Fruit fly (Drosophila melanogaster) whole organism, embryonic: ENCODE results near the gene CG32267.

Experiments
- Antp ChIP-seq: fragments of 200-800 bp; sonication (Bioruptor generic); optimal IDR thresholded peaks from 3 replicates; lab custom pipeline; 2016; ENCODE audit warnings: missing biosample characterization, missing genetic modification characterization
- CG10274 ChIP-seq: fragments of 200-800 bp; sonication (Bioruptor generic); optimal IDR thresholded peaks from 3 replicates; lab custom pipeline; 2017; ENCODE audit warnings: missing biosample characterization, mild to moderate bottlenecking, missing genetic modification characterization
- CG10462 ChIP-seq: fragments of 200-800 bp; sonication (Bioruptor generic); optimal IDR thresholded peaks from 2 replicates; lab custom pipeline; 2016; ENCODE audit warnings: missing biosample characterization, missing genetic modification characterization
- CG10565 ChIP-seq: fragments of 200-800 bp; sonication (Bioruptor generic); optimal IDR thresholded peaks from 3 replicates; lab custom pipeline; 2016; ENCODE audit warnings: missing biosample characterization, mild to moderate bottlenecking, missing genetic modification characterization
- CG11247 ChIP-seq: fragments of 200-800 bp; sonication (Bioruptor generic); IDR thresholded peaks from 2 replicates; pipeline ENCODE4 v1.3.6; 2022; ENCODE audit warnings: missing biosample characterization, missing genetic modification characterization
- CG11398 ChIP-seq: fragments of 200-800 bp; sonication (Bioruptor generic); optimal IDR thresholded peaks from 2 replicates; lab custom pipeline; 2016; ENCODE audit warnings: missing biosample characterization, missing genetic modification characterization
- CG12299 ChIP-seq: fragments of 200-800 bp; sonication (Bioruptor generic); optimal IDR thresholded peaks from 2 replicates; lab custom pipeline; 2018; ENCODE audit warnings: missing biosample characterization, mild to moderate bottlenecking, missing genetic modification characterization
- CG14441 ChIP-seq: fragments of 200-800 bp; sonication (Bioruptor generic); IDR thresholded peaks from 2 replicates; pipeline ENCODE4 v1.3.6; 2022; ENCODE audit warnings: missing biosample characterization, missing genetic modification characterization
- CG15601 ChIP-seq: fragments of 200-800 bp; sonication (Bioruptor generic); optimal IDR thresholded peaks from 3 replicates; lab custom pipeline; 2019; ENCODE audit warnings: missing biosample characterization, mild to moderate bottlenecking, missing genetic modification characterization, moderate library complexity
- CG17612 ChIP-seq: fragments of 200-800 bp; sonication (Bioruptor generic); IDR thresholded peaks from 2 replicates; pipeline ENCODE4 v1.3.6; 2022; ENCODE audit warnings: missing biosample characterization, missing genetic modification characterization
- CG17829 ChIP-seq: fragments of 200-800 bp; optimal IDR thresholded peaks from 2 replicates; lab custom pipeline; 2019; ENCODE audit warnings: missing biosample characterization, mild to moderate bottlenecking, missing genetic modification characterization, moderate library complexity
- CG17912 ChIP-seq: fragments of 200-800 bp; sonication (Bioruptor generic); optimal IDR thresholded peaks from 2 replicates; lab custom pipeline; 2018; ENCODE audit warnings: missing biosample characterization, mild to moderate bottlenecking, missing genetic modification characterization
- CG18011 ChIP-seq: fragments of 200-800 bp; sonication (Bioruptor generic); optimal IDR thresholded peaks from 2 replicates; lab custom pipeline; 2017; ENCODE audit warnings: missing biosample characterization, missing genetic modification characterization, mild to moderate bottlenecking, moderate library complexity, missing genotype
- CG2875 ChIP-seq: fragments of 200-800 bp; sonication (Bioruptor generic); optimal IDR thresholded peaks from 2 replicates; lab custom pipeline; 2017; ENCODE audit warnings: missing biosample characterization, mild to moderate bottlenecking, missing genetic modification characterization, missing genetic modification reagents
- CG4730 ChIP-seq: fragments of 200-800 bp; sonication (Bioruptor generic); IDR thresholded peaks from 2 replicates; pipeline ENCODE4 v1.3.6; 2022; ENCODE audit warnings: missing biosample characterization, missing genetic modification characterization
- CG4854 ChIP-seq: fragments of 200-800 bp; sonication (Bioruptor generic); optimal IDR thresholded peaks from 2 replicates; lab custom pipeline; 2016; ENCODE audit warnings: missing biosample characterization, missing genetic modification characterization, inconsistent platforms
- CG5245 ChIP-seq: fragments of 200-800 bp; sonication (Bioruptor generic); optimal IDR thresholded peaks from 3 replicates; lab custom pipeline; 2016; ENCODE audit warnings: missing biosample characterization, missing genetic modification characterization
- CG5953 ChIP-seq: fragments of 200-800 bp; sonication (Bioruptor generic); IDR thresholded peaks from 2 replicates; pipeline ENCODE4 v1.3.6; 2022; ENCODE audit warnings: missing biosample characterization, missing genetic modification characterization
- CG6654 ChIP-seq: fragments of 200-800 bp; sonication (Bioruptor generic); optimal IDR thresholded peaks from 2 replicates; lab custom pipeline; 2017; ENCODE audit warnings: missing biosample characterization, mild to moderate bottlenecking, missing genetic modification characterization
- CG7745 ChIP-seq: fragments of 200-800 bp; sonication (Bioruptor generic); optimal IDR thresholded peaks from 2 replicates; lab custom pipeline; 2018; ENCODE audit warnings: missing biosample characterization, mild to moderate bottlenecking, missing genetic modification characterization, moderate library complexity
- CG7963 ChIP-seq: fragments of 200-800 bp; sonication (Bioruptor generic); IDR thresholded peaks from 3 replicates; pipeline ENCODE4 v1.3.6; 2022; ENCODE audit warnings: missing biosample characterization, missing genetic modification characterization; ENCODE audit not compliant: partially characterized antibody
- CrebB ChIP-seq: fragments of 200-800 bp; sonication (Bioruptor generic); optimal IDR thresholded peaks from 3 replicates; lab custom pipeline; 2018; ENCODE audit warnings: missing biosample characterization, mild to moderate bottlenecking, missing genetic modification characterization
- Doc3 ChIP-seq: fragments of 200-800 bp; sonication (Bioruptor generic); IDR thresholded peaks from 3 replicates; pipeline ENCODE4 v1.3.6; 2022; ENCODE audit warnings: missing biosample characterization, missing genetic modification characterization; ENCODE audit not compliant: partially characterized antibody
- E2f2 ChIP-seq: fragments of 200-800 bp; sonication (Bioruptor generic); IDR thresholded peaks from 2 replicates; pipeline ENCODE4 v1.3.6; 2022; ENCODE audit warnings: missing biosample characterization, missing genetic modification characterization
- Ets97D ChIP-seq: fragments of 200-800 bp; sonication (Bioruptor generic); optimal IDR thresholded peaks from 3 replicates; lab custom pipeline; 2016; ENCODE audit warnings: missing biosample characterization, missing genetic modification characterization
- Fer2 ChIP-seq: fragments of 200-800 bp; sonication (Bioruptor generic); optimal IDR thresholded peaks from 2 replicates; lab custom pipeline; 2018; ENCODE audit warnings: missing biosample characterization, mild to moderate bottlenecking, missing genetic modification characterization, moderate library complexity
- GATAe ChIP-seq: fragments of 200-800 bp; sonication (Bioruptor generic); conservative IDR thresholded peaks from 2 replicates; pipeline ENCODE4 v1.3.6; 2022; ENCODE audit warnings: missing biosample characterization, missing genetic modification characterization
- Hey ChIP-seq: fragments of 200-800 bp; sonication (Bioruptor generic); optimal IDR thresholded peaks from 3 replicates; lab custom pipeline; 2018; ENCODE audit warnings: missing biosample characterization, mild to moderate bottlenecking, missing genetic modification characterization
- MBD-R2 ChIP-seq: fragments of 200-800 bp; sonication (Bioruptor generic); IDR thresholded peaks from 2 replicates; pipeline ENCODE4 v1.3.6; 2022; ENCODE audit warnings: missing biosample characterization, missing genetic modification characterization
- Nf-YC ChIP-seq: fragments of 200-800 bp; optimal IDR thresholded peaks from 3 replicates; lab custom pipeline; 2019; ENCODE audit warnings: missing biosample characterization, mild to moderate bottlenecking, missing genetic modification characterization, moderate library complexity
- NfI ChIP-seq: fragments of 200-800 bp; sonication (Bioruptor generic); optimal IDR thresholded peaks from 3 replicates; lab custom pipeline; 2018; ENCODE audit warnings: missing biosample characterization, mild to moderate bottlenecking, missing genetic modification characterization, moderate library complexity
- Stat92E ChIP-seq, 3 experiments: fragments of >200 bp in 2 of 3; fragments of 200-800 bp in 1 of 3; sonication (Bioruptor generic) in 1 of 3; optimal IDR thresholded peaks; 2 replicates each; lab custom pipeline; 2017 to 2019; ENCODE audit warnings: missing biosample characterization in 3 of 3, missing genetic modification characterization in 3 of 3, mild to moderate bottlenecking in 1 of 3, moderate library complexity in 1 of 3
- Xrp1 ChIP-seq: fragments of 200-800 bp; sonication (Bioruptor generic); IDR thresholded peaks from 2 replicates; pipeline ENCODE4 v1.3.6; 2022; ENCODE audit warnings: missing biosample characterization, missing genetic modification characterization
- ac ChIP-seq: fragments of 200-800 bp; sonication (Bioruptor generic); optimal IDR thresholded peaks from 3 replicates; lab custom pipeline; 2017; ENCODE audit warnings: missing biosample characterization, mild to moderate bottlenecking, missing genetic modification characterization
- al ChIP-seq: fragments of 200-800 bp; sonication (Bioruptor generic); IDR thresholded peaks from 2 replicates; pipeline ENCODE4 v1.3.6; 2022; ENCODE audit warnings: missing biosample characterization, missing genetic modification characterization
- ap ChIP-seq: fragments of 200-800 bp; sonication (Bioruptor generic); IDR thresholded peaks from 2 replicates; pipeline ENCODE4 v1.3.6; 2022; ENCODE audit warnings: missing biosample characterization, missing genetic modification characterization
- az2 ChIP-seq: fragments of 200-800 bp; sonication (Bioruptor generic); optimal IDR thresholded peaks from 3 replicates; lab custom pipeline; 2016; ENCODE audit warnings: missing biosample characterization, missing genetic modification characterization
- fd3F ChIP-seq: fragments of 200-800 bp; sonication (Bioruptor generic); optimal IDR thresholded peaks from 2 replicates; lab custom pipeline; 2018; ENCODE audit warnings: missing biosample characterization, mild to moderate bottlenecking, missing genetic modification characterization, moderate library complexity
- gsb ChIP-seq: fragments of 200-800 bp; sonication (Bioruptor generic); IDR thresholded peaks from 2 replicates; pipeline ENCODE4 v1.3.6; 2022; ENCODE audit warnings: missing biosample characterization, missing genetic modification characterization
- gsb-n ChIP-seq: fragments of 200-800 bp; sonication (Bioruptor generic); optimal IDR thresholded peaks from 3 replicates; lab custom pipeline; 2018; ENCODE audit warnings: missing biosample characterization, mild to moderate bottlenecking, missing genetic modification characterization
- h ChIP-seq: fragments of >200 bp; optimal IDR thresholded peaks from 2 replicates; lab custom pipeline; 2017
- hkb ChIP-seq, 2 experiments: fragments of 200-800 bp in 1 of 2; fragments of >200 bp in 1 of 2; sonication (Bioruptor generic) in 1 of 2; IDR thresholded peaks in 1 of 2; optimal IDR thresholded peaks in 1 of 2; 2 replicates each; pipeline versions ENCODE4 v1.3.6 to Lab custom; 2017 to 2022; ENCODE audit warnings: missing biosample characterization in 1 of 2, missing genetic modification characterization in 1 of 2
- ken ChIP-seq: fragments of 200-800 bp; sonication (Bioruptor generic); IDR thresholded peaks from 3 replicates; pipeline ENCODE4 v1.3.6; 2022; ENCODE audit warnings: missing biosample characterization, missing genetic modification characterization
- klu ChIP-seq: fragments of 200-800 bp; sonication (Bioruptor generic); IDR thresholded peaks from 2 replicates; pipeline ENCODE4 v1.3.6; 2022; ENCODE audit warnings: missing biosample characterization, missing genetic modification characterization
- mld ChIP-seq: fragments of 200-800 bp; sonication (Bioruptor generic); IDR thresholded peaks from 3 replicates; pipeline ENCODE4 v1.3.6; 2022; ENCODE audit warnings: missing biosample characterization, missing genetic modification characterization; ENCODE audit not compliant: partially characterized antibody
- pros ChIP-seq: fragments of 200-800 bp; sonication (Bioruptor generic); optimal IDR thresholded peaks from 3 replicates; lab custom pipeline; 2019; ENCODE audit warnings: missing biosample characterization, mild to moderate bottlenecking, missing genetic modification characterization, moderate library complexity
- ranshi ChIP-seq: fragments of 200-800 bp; sonication (Bioruptor generic); IDR thresholded peaks from 2 replicates; pipeline ENCODE4 v1.3.6; 2022; ENCODE audit warnings: missing biosample characterization, missing genetic modification characterization
- slbo ChIP-seq: fragments of 200-800 bp; sonication (Bioruptor generic); IDR thresholded peaks from 2 replicates; pipeline ENCODE4 v1.3.6; 2022; ENCODE audit warnings: missing biosample characterization, missing genetic modification characterization
- tgo ChIP-seq: fragments of 200-800 bp; sonication (Bioruptor generic); IDR thresholded peaks from 3 replicates; pipeline ENCODE4 v1.3.6; 2022; ENCODE audit warnings: missing biosample characterization, missing genetic modification characterization
- wek ChIP-seq: fragments of 200-800 bp; sonication (Bioruptor generic); optimal IDR thresholded peaks from 3 replicates; lab custom pipeline; 2018; ENCODE audit warnings: missing biosample characterization, mild to moderate bottlenecking, missing genetic modification characterization, moderate library complexity
- zen ChIP-seq: fragments of 200-800 bp; sonication (Bioruptor generic); optimal IDR thresholded peaks from 3 replicates; lab custom pipeline; 2018; ENCODE audit warnings: missing biosample characterization, mild to moderate bottlenecking, missing genetic modification characterization, moderate library complexity

CG32267 gene

DNA sequence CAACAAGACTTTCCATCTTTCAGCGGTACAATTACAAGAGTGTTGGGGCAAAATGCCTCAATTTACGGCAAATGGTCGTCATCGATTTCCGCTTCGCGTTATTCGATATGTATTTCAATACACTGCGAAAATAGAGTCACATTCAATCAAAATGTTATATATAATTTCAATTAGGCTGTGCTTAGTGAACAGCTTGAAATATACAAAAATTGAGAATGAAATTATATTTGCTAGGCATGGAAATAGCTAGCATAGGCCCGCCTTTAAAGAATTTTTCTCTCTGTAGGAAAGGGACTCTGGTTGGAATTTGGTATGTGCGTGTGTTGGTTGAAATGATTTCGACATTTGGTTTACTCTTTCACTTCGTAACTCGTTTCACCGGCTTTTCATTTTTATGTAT, 7.6 kb upstream of the CG32267 start (continued):
- TF ChIP-seq CG10565: no peak
- peak; percentile 14 for TF ChIP-seq NfI (GFP tag; lab: Kevin White, UChicago)
- no peak for TF ChIP-seq pros (GFP tag; lab: Kevin White, UChicago)
- no peak for TF ChIP-seq mld
- TF ChIP-seq Antp (GFP tag; lab: Kevin White, UChicago): no peak
- TF ChIP-seq CG10462 (GFP tag; lab: Kevin White, UChicago): no peak
- TF ChIP-seq hkb (optimal IDR thresholded peaks at IDR 0.05; lab: Kevin White, UChicago): no peak
- 0 out of 2 replicates have a peak, but pooled peaks have one; percentile 32 for TF ChIP-seq hkb (GFP tag; IDR thresholded peaks at IDR 0.05; lab: Robert Waterston, UW)
- TF ChIP-seq CG2875 (GFP tag; lab: Kevin White, UChicago): no peak
- TF ChIP-seq CG7745 (tag; lab: Kevin White, UChicago): no peak
- TF ChIP-seq h: no peak
- no peak for TF ChIP-seq Fer2 (tag; lab: Kevin White, UChicago)
- no peak for TF ChIP-seq CG7963 (GFP tag; lab: Robert Waterston, UW)
- TF ChIP-seq gsb: no peak
- TF ChIP-seq ac: no peak
- TF ChIP-seq Doc3 (GFP tag; lab: Robert Waterston, UW): no peak
- no peak for TF ChIP-seq CG12299
- no peak for TF ChIP-seq CG4854
- TF ChIP-seq CG4730: no peak
- no peak for TF ChIP-seq Hey (tag; lab: Kevin White, UChicago)
- peak; percentile 31; the same call in 1 of the 2 replicates for TF ChIP-seq Xrp1
- TF ChIP-seq CrebB: no peak
- TF ChIP-seq wek (GFP tag; lab: Kevin White, UChicago): no peak
- no peak for TF ChIP-seq CG17912 (GFP tag; lab: Kevin White, UChicago)
- no peak for TF ChIP-seq CG15601
- no peak for TF ChIP-seq Ets97D (GFP tag; lab: Kevin White, UChicago)
- TF ChIP-seq slbo (GFP tag; lab: Robert Waterston, UW): peak; percentile 53
- TF ChIP-seq ranshi (GFP tag; lab: Robert Waterston, UW): no peak
- TF ChIP-seq E2f2 (GFP tag; lab: Robert Waterston, UW): no peak
- no peak for TF ChIP-seq zen
- TF ChIP-seq CG10274: no peak
- TF ChIP-seq GATAe: no peak
- no peak for TF ChIP-seq gsb-n (tag; lab: Kevin White, UChicago)
- no peak for TF ChIP-seq CG18011 (GFP tag; lab: Kevin White, UChicago)
- TF ChIP-seq az2: no peak
- TF ChIP-seq klu (GFP tag; lab: Robert Waterston, UW): 0 out of 2 replicates have a peak, but pooled peaks have one; percentile 35
- TF ChIP-seq CG5953 (GFP tag; lab: Robert Waterston, UW): no peak
- TF ChIP-seq CG17612: no peak
- no peak for TF ChIP-seq CG11398 (GFP tag; lab: Kevin White, UChicago)
- TF ChIP-seq MBD-R2 (GFP tag; lab: Robert Waterston, UW): no peak
- TF ChIP-seq CG6654 (GFP tag; lab: Kevin White, UChicago): no peak
- TF ChIP-seq fd3F (GFP tag; lab: Kevin White, UChicago): no peak
- no peak for TF ChIP-seq CG5245
- TF ChIP-seq Stat92E (GFP tag; optimal IDR thresholded peaks at IDR 0.05; lab: Kevin White, UChicago): no peak
- no peak for TF ChIP-seq ap (GFP tag; lab: Robert Waterston, UW)
- no peak for TF ChIP-seq CG17829
- no peak for TF ChIP-seq CG11247 (GFP tag; lab: Robert Waterston, UW)
- no peak for TF ChIP-seq ken (GFP tag; lab: Robert Waterston, UW)
- 0 out of 2 replicates have a peak, but pooled peaks have one; percentile 33 for TF ChIP-seq CG14441 (GFP tag; lab: Robert Waterston, UW)
- TF ChIP-seq al (GFP tag; lab: Robert Waterston, UW): no peak
- TF ChIP-seq Nf-YC (tag; lab: Kevin White, UChicago): no peak
- no peak for TF ChIP-seq tgo (GFP tag; lab: Robert Waterston, UW)
